Worm (Caenorhabditis elegans): ENCODE measurements around the gene Y56A3A.31.

DNA sequence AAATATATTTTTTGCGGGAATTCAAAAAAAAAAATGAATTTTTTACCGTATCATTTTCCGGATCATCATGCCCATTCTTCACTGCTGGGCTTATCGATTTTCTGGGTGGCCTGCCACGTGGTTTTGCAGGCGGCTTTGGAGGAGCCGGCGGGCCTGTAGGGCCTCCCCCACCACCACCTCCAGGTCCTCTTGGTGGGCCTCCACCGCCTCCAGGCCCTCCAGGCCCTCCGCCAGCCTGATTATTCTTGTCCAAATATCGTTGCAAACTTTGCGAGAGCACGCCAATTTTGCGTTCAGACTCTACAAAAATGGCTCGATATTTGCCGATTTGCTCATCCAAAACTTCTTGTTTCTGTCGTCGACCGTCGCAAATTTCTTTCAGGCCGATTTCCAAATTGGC, 23.2 kb upstream of the Y56A3A.31 start:
- TF ChIP-seq flt-1 (GFP tag; IDR thresholded peaks at IDR 0.05) = no peak
- TF ChIP-seq ref-1 (GFP tag; conservative IDR thresholded peaks at IDR 0.05) = no peak
- TF ChIP-seq klf-2 (GFP tag; conservative IDR thresholded peaks at IDR 0.05) = no peak
- TF ChIP-seq cog-1 (tag; optimal IDR thresholded peaks at IDR 0.05) = no peak
- TF ChIP-seq ztf-23 (GFP tag; IDR thresholded peaks at IDR 0.05) = no peak

Measured in whole organism, midembryonic.